Fruit fly (Drosophila melanogaster) whole organism: ENCODE data around the gene CG31097.

Experiments used
- CG8478 ChIP-seq: fragments of >200 bp; optimal IDR thresholded peaks from 2 replicates; lab custom pipeline; 2018; ENCODE audit warnings: inconsistent platforms
- Dll ChIP-seq: fragments of >200 bp; optimal IDR thresholded peaks from 2 replicates; lab custom pipeline; 2017
- pan ChIP-seq: fragments of >200 bp; optimal IDR thresholded peaks from 2 replicates; lab custom pipeline; 2017

DNA sequence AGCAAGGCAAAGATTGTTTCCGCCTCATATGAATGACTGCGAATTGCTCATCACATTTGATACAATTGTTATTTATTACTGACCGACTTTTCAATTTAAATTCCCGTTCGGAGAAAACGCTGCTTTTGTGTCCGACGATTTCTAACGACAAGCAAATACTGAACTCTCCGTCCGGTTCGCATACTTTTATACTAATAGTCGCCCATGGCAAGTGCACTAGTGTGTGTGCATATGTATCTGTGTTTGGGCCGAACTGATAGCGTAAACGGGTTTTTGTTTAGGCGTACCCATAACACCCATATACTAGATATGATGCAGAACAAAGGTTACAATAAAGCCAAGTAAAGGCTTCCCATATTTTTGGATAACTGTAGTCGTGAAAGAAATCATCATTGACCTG is 10.7 kb upstream of the CG31097 start, which contains the start of gene CG10550:
- TF ChIP-seq Dll (lab: Kevin White, UChicago) (no peak), pan (no peak), CG8478 (no peak)
